In genomic region chr3L:8094652-8095129, dm6 we compare ENCODE assay signal across 3 fruit fly cellular contexts.
TF ChIP-seq lines count a peak whose summit lies in the region.

No protein-coding gene starts in this region.

TF ChIP-seq in whole organism, adult, 20 proteins besides CTCF, POLR2A, EP300 and RAD21 (continued from another document):
- TF ChIP-seq Hr96 (GFP tag; optimal IDR thresholded peaks at IDR 0.05; lab: Kevin White, UChicago): no peak

TF ChIP-seq in whole organism, embryonic, 481 proteins besides CTCF, POLR2A, EP300 and RAD21 (continued from another document and continues in another):
- TF ChIP-seq Sry-δ (GFP tag; optimal IDR thresholded peaks at IDR 0.05; lab: Kevin White, UChicago): no peak
- no peak for TF ChIP-seq en (GFP tag; optimal IDR thresholded peaks at IDR 0.05; lab: Kevin White, UChicago)
- no peak; the same call in 1 of the 2 replicates for TF ChIP-seq MBD-R2 (GFP tag; IDR thresholded peaks at IDR 0.05; lab: Robert Waterston, UW)
- TF ChIP-seq GATAe (GFP tag; conservative IDR thresholded peaks at IDR 0.05; lab: Robert Waterston, UW): no peak
- TF ChIP-seq lmd (GFP tag; IDR thresholded peaks at IDR 0.05; lab: Robert Waterston, UW): peak; percentile 11; the same call in 1 of the 2 replicates
- no peak for TF ChIP-seq lilli (GFP tag; optimal IDR thresholded peaks at IDR 0.05; lab: Kevin White, UChicago)
- no peak for TF ChIP-seq Jarid2 (GFP tag; optimal IDR thresholded peaks at IDR 0.05; lab: Kevin White, UChicago)
- TF ChIP-seq Max (GFP tag; optimal IDR thresholded peaks at IDR 0.05; lab: Kevin White, UChicago): no peak
- no peak for TF ChIP-seq HLH54F (GFP tag; optimal IDR thresholded peaks at IDR 0.05; lab: Kevin White, UChicago)
- TF ChIP-seq BtbVII (GFP tag; optimal IDR thresholded peaks at IDR 0.05; lab: Kevin White, UChicago): peak; percentile 3
- no peak for TF ChIP-seq ac (GFP tag; optimal IDR thresholded peaks at IDR 0.05; lab: Kevin White, UChicago)
- no peak for TF ChIP-seq Hr39 (optimal IDR thresholded peaks at IDR 0.05; lab: Kevin White, UChicago)
- TF ChIP-seq Ada2b (GFP tag; IDR thresholded peaks at IDR 0.05; lab: Robert Waterston, UW): no peak
- peak; percentile 24 for TF ChIP-seq kay (GFP tag; optimal IDR thresholded peaks at IDR 0.05; lab: Kevin White, UChicago)
- no peak for TF ChIP-seq pzg (GFP tag; optimal IDR thresholded peaks at IDR 0.05; lab: Kevin White, UChicago)
- TF ChIP-seq sug (tag; optimal IDR thresholded peaks at IDR 0.05; lab: Kevin White, UChicago): peak; percentile 62
- TF ChIP-seq Abd-B (GFP tag; optimal IDR thresholded peaks at IDR 0.05; lab: Kevin White, UChicago): no peak
- TF ChIP-seq CG4854 (GFP tag; optimal IDR thresholded peaks at IDR 0.05; lab: Kevin White, UChicago): no peak
- TF ChIP-seq YL-1 (GFP tag; optimal IDR thresholded peaks at IDR 0.05; lab: Kevin White, UChicago): no peak
- no peak for TF ChIP-seq corto (GFP tag; optimal IDR thresholded peaks at IDR 0.05; lab: Kevin White, UChicago)
- TF ChIP-seq ab (GFP tag; optimal IDR thresholded peaks at IDR 0.05; lab: Kevin White, UChicago): no peak
- TF ChIP-seq ind (GFP tag; optimal IDR thresholded peaks at IDR 0.05; lab: Kevin White, UChicago): no peak
- no peak for TF ChIP-seq CG6689 (GFP tag; IDR thresholded peaks at IDR 0.05; lab: Robert Waterston, UW)
- TF ChIP-seq ken (GFP tag; IDR thresholded peaks at IDR 0.05; lab: Robert Waterston, UW): no peak
- no peak for TF ChIP-seq Sin3A (optimal IDR thresholded peaks at IDR 0.05; lab: Kevin White, UChicago)
- no peak for TF ChIP-seq dan (GFP tag; IDR thresholded peaks at IDR 0.05; lab: Robert Waterston, UW)
- no peak for TF ChIP-seq CG16863 (GFP tag; optimal IDR thresholded peaks at IDR 0.05; lab: Kevin White, UChicago)
- TF ChIP-seq nmo (GFP tag; optimal IDR thresholded peaks at IDR 0.05; lab: Kevin White, UChicago): no peak
- TF ChIP-seq CG7556 (GFP tag; optimal IDR thresholded peaks at IDR 0.05; lab: Kevin White, UChicago): peak; percentile 20
- TF ChIP-seq Vsx1 (GFP tag; optimal IDR thresholded peaks at IDR 0.05; lab: Kevin White, UChicago): no peak
- TF ChIP-seq CG14710 (tag; optimal IDR thresholded peaks at IDR 0.05; lab: Kevin White, UChicago): no peak
- no peak for TF ChIP-seq jigr1 (GFP tag; IDR thresholded peaks at IDR 0.05; lab: Robert Waterston, UW)
- TF ChIP-seq prd (optimal IDR thresholded peaks at IDR 0.05; lab: Kevin White, UChicago): no peak
- no peak for TF ChIP-seq prd (GFP tag; IDR thresholded peaks at IDR 0.05; lab: Robert Waterston, UW)
- TF ChIP-seq CG14050 (GFP tag; IDR thresholded peaks at IDR 0.05; lab: Robert Waterston, UW): no peak
- no peak for TF ChIP-seq CG3838 (GFP tag; optimal IDR thresholded peaks at IDR 0.05; lab: Kevin White, UChicago)
- no peak for TF ChIP-seq trh (GFP tag; optimal IDR thresholded peaks at IDR 0.05; lab: Kevin White, UChicago)
- TF ChIP-seq MTF-1 (GFP tag; optimal IDR thresholded peaks at IDR 0.05; lab: Kevin White, UChicago; ENCODE audit: borderline replicate concordance): no peak
- no peak for TF ChIP-seq CG3065 (GFP tag; optimal IDR thresholded peaks at IDR 0.05; lab: Kevin White, UChicago)
- TF ChIP-seq CG6791 (GFP tag; IDR thresholded peaks at IDR 0.05; lab: Robert Waterston, UW; ENCODE audit: partially characterized antibody): no peak
- TF ChIP-seq dimm (GFP tag; IDR thresholded peaks at IDR 0.05; lab: Robert Waterston, UW): no peak
- no peak for TF ChIP-seq ro (GFP tag; IDR thresholded peaks at IDR 0.05; lab: Robert Waterston, UW)
- TF ChIP-seq p53 (GFP tag; optimal IDR thresholded peaks at IDR 0.05; lab: Kevin White, UChicago): no peak
- TF ChIP-seq CG4707 (GFP tag; optimal IDR thresholded peaks at IDR 0.05; lab: Kevin White, UChicago): no peak
- no peak for TF ChIP-seq Dfd (GFP tag; optimal IDR thresholded peaks at IDR 0.05; lab: Kevin White, UChicago)
- no peak for TF ChIP-seq CG6683 (GFP tag; optimal IDR thresholded peaks at IDR 0.05; lab: Kevin White, UChicago)
- TF ChIP-seq scrt (GFP tag; optimal IDR thresholded peaks at IDR 0.05; lab: Kevin White, UChicago): no peak
- peak; percentile 56 for TF ChIP-seq Aef1 (GFP tag; IDR thresholded peaks at IDR 0.05; lab: Robert Waterston, UW)
- TF ChIP-seq CG30403 (GFP tag; optimal IDR thresholded peaks at IDR 0.05; lab: Kevin White, UChicago): no peak
- no peak for TF ChIP-seq NK7.1 (GFP tag; optimal IDR thresholded peaks at IDR 0.05; lab: Kevin White, UChicago)
- peak; percentile 6 for TF ChIP-seq CG17829 (tag; optimal IDR thresholded peaks at IDR 0.05; lab: Kevin White, UChicago)
- TF ChIP-seq CG3163 (GFP tag; optimal IDR thresholded peaks at IDR 0.05; lab: Kevin White, UChicago): no peak
- TF ChIP-seq pho (GFP tag; optimal IDR thresholded peaks at IDR 0.05; lab: Kevin White, UChicago): no peak
- TF ChIP-seq luna (GFP tag; optimal IDR thresholded peaks at IDR 0.05; lab: Kevin White, UChicago): no peak
- no peak for TF ChIP-seq Six4 (GFP tag; optimal IDR thresholded peaks at IDR 0.05; lab: Kevin White, UChicago)
- TF ChIP-seq CG9932 (GFP tag; IDR thresholded peaks at IDR 0.05; lab: Robert Waterston, UW): peak; percentile 59
- TF ChIP-seq CG7372 (GFP tag; IDR thresholded peaks at IDR 0.05; lab: Robert Waterston, UW): no peak
- no peak for TF ChIP-seq CG7357 (GFP tag; IDR thresholded peaks at IDR 0.05; lab: Robert Waterston, UW)
- peak; percentile 40 for TF ChIP-seq Fer3 (tag; optimal IDR thresholded peaks at IDR 0.05; lab: Kevin White, UChicago)
- no peak for TF ChIP-seq pnt (GFP tag; optimal IDR thresholded peaks at IDR 0.05; lab: Kevin White, UChicago)
- no peak for TF ChIP-seq maf-S (GFP tag; optimal IDR thresholded peaks at IDR 0.05; lab: Kevin White, UChicago)
- TF ChIP-seq CG7745 (tag; optimal IDR thresholded peaks at IDR 0.05; lab: Kevin White, UChicago): no peak
- TF ChIP-seq pfk (GFP tag; optimal IDR thresholded peaks at IDR 0.05; lab: Kevin White, UChicago): no peak
- no peak for TF ChIP-seq Stat92E (GFP tag; optimal IDR thresholded peaks at IDR 0.05; lab: Kevin White, UChicago)
- TF ChIP-seq Rx (GFP tag; IDR thresholded peaks at IDR 0.05; lab: Robert Waterston, UW): no peak
- no peak for TF ChIP-seq grn (GFP tag; optimal IDR thresholded peaks at IDR 0.05; lab: Kevin White, UChicago)
- no peak for TF ChIP-seq da (GFP tag; optimal IDR thresholded peaks at IDR 0.05; lab: Kevin White, UChicago)
- TF ChIP-seq Atf6 (GFP tag; IDR thresholded peaks at IDR 0.05; lab: Robert Waterston, UW): 0 out of 2 replicates have a peak, but pooled peaks have one; percentile 23
- TF ChIP-seq chn (GFP tag; optimal IDR thresholded peaks at IDR 0.05; lab: Kevin White, UChicago): no peak

TF ChIP-seq in whole organism, prepupa, 60 proteins besides CTCF, POLR2A, EP300 and RAD21 (continued from another document):
- no peak for TF ChIP-seq pdm3 (GFP tag; optimal IDR thresholded peaks at IDR 0.05; lab: Kevin White, UChicago)
- peak; percentile 32 for TF ChIP-seq CG32006 (GFP tag; optimal IDR thresholded peaks at IDR 0.05; lab: Kevin White, UChicago)
- TF ChIP-seq Eip78C (GFP tag; lab: Kevin White, UChicago): no peak
- peak; percentile 13 for TF ChIP-seq CG10631 (GFP tag; optimal IDR thresholded peaks at IDR 0.05; lab: Kevin White, UChicago)
- TF ChIP-seq Eip93F (GFP tag; optimal IDR thresholded peaks at IDR 0.05; lab: Kevin White, UChicago): no peak
- TF ChIP-seq cyc (GFP tag; optimal IDR thresholded peaks at IDR 0.05; lab: Kevin White, UChicago): no peak
- peak; percentile 69 for TF ChIP-seq fkh (GFP tag; optimal IDR thresholded peaks at IDR 0.05; lab: Kevin White, UChicago)
- TF ChIP-seq CG11762 (GFP tag; optimal IDR thresholded peaks at IDR 0.05; lab: Kevin White, UChicago; ENCODE audit: insufficient read depth): no peak
- TF ChIP-seq Sox15 (GFP tag; optimal IDR thresholded peaks at IDR 0.05; lab: Kevin White, UChicago): no peak
- TF ChIP-seq CG3919 (GFP tag; optimal IDR thresholded peaks at IDR 0.05; lab: Kevin White, UChicago): no peak
TF ChIP-seq in whole organism, prepupa: peak in this region for 5.
